Worm (Caenorhabditis elegans) whole organism, L1 larva: ENCODE measurements around the gene crn-6.

Experiments used
- F16B12.6 ChIP-seq: fragments of 150-350 bp; optimal IDR thresholded peaks from 2 replicates; lab custom pipeline; 2014; ENCODE audit warnings: missing biosample characterization, missing genetic modification characterization
- Y116A8C.19 ChIP-seq: sonication (generic microtip); optimal IDR thresholded peaks from 2 replicates; lab custom pipeline; 2016; ENCODE audit warnings: missing compliant biosample characterization, missing genetic modification characterization, borderline replicate concordance
- ama-1 ChIP-seq: fragments of 150-350 bp; optimal IDR thresholded peaks from 2 replicates; lab custom pipeline; 2014
- blmp-1 ChIP-seq: fragments of 150-350 bp; optimal IDR thresholded peaks from 2 replicates; lab custom pipeline; 2014; ENCODE audit warnings: missing biosample characterization, missing genetic modification characterization
- ceh-63 ChIP-seq: fragments of 200-800 bp; sonication (Bioruptor generic); optimal IDR thresholded peaks from 2 replicates; lab custom pipeline; 2018; ENCODE audit warnings: mild to moderate bottlenecking, missing genetic modification characterization, missing compliant biosample characterization
- ceh-8 ChIP-seq: fragments of 200-800 bp; sonication (Bioruptor generic); optimal IDR thresholded peaks from 2 replicates; lab custom pipeline; 2018; ENCODE audit warnings: mild to moderate bottlenecking, missing genetic modification characterization, moderate library complexity, missing compliant biosample characterization
- ceh-82 ChIP-seq, 3 experiments: fragments of 150-350 bp in 1 of 3; sonication (generic microtip) in 2 of 3; optimal IDR thresholded peaks; 2 replicates each; lab custom pipeline; 2014 to 2017; ENCODE audit warnings: missing biosample characterization in 3 of 3, missing genetic modification characterization in 3 of 3
- ceh-88 ChIP-seq: fragments of 200-800 bp; sonication (Bioruptor generic); IDR thresholded peaks from 2 replicates; pipeline ENCODE4 v1.3.6; 2022; ENCODE audit warnings: missing genetic modification characterization, missing compliant biosample characterization
- ces-1 ChIP-seq: fragments of 150-350 bp; optimal IDR thresholded peaks from 2 replicates; lab custom pipeline; 2014; ENCODE audit warnings: missing biosample characterization, missing genetic modification reagents, missing genetic modification characterization
- dpl-1 ChIP-seq, 3 experiments: fragments of 150-350 bp in 2 of 3; sonication (generic microtip) in 1 of 3; optimal IDR thresholded peaks; 2 replicates each; lab custom pipeline; 2014 to 2017; ENCODE audit warnings: missing biosample characterization in 3 of 3, missing genetic modification characterization in 3 of 3, missing genetic modification reagents in 3 of 3
- efl-1 ChIP-seq, 4 experiments: fragments of 150-350 bp; optimal IDR thresholded peaks in 3 of 4; peaks in 1 of 4; 1 replicate in 1 of 4; 2 replicates in 3 of 4; lab custom pipeline; 2014; ENCODE audit warnings: missing biosample characterization in 2 of 4, missing genetic modification characterization in 2 of 4, missing genetic modification reagents in 2 of 4
- elt-3 ChIP-seq, 6 experiments: fragments of 150-350 bp in 1 of 6; sonication (generic microtip); optimal IDR thresholded peaks; 2 replicates each; lab custom pipeline; 2017 to 2018; ENCODE audit warnings: missing biosample characterization in 6 of 6, missing genetic modification characterization in 6 of 6, inconsistent platforms in 1 of 6
- ets-5 ChIP-seq: fragments of 200-800 bp; sonication (Bioruptor generic); IDR thresholded peaks from 2 replicates; pipeline ENCODE4 v1.3.6; 2022; ENCODE audit warnings: missing genetic modification characterization, missing compliant biosample characterization
- fkh-10 ChIP-seq: sonication (generic microtip); optimal IDR thresholded peaks from 2 replicates; lab custom pipeline; 2017; ENCODE audit warnings: missing biosample characterization, missing genetic modification reagents, missing genetic modification characterization
- fkh-4 ChIP-seq: sonication (generic microtip); optimal IDR thresholded peaks from 2 replicates; lab custom pipeline; 2016; ENCODE audit warnings: missing compliant biosample characterization, missing genetic modification characterization, borderline replicate concordance
- fkh-8 ChIP-seq: sonication (generic microtip); optimal IDR thresholded peaks from 2 replicates; lab custom pipeline; 2016; ENCODE audit warnings: mild to moderate bottlenecking, missing genetic modification characterization, missing compliant biosample characterization
- fos-1 ChIP-seq: fragments of 150-350 bp; optimal IDR thresholded peaks from 2 replicates; lab custom pipeline; 2014; ENCODE audit warnings: missing biosample characterization, missing genetic modification characterization
- grh-1 ChIP-seq: fragments of 200-800 bp; sonication (Bioruptor generic); IDR thresholded peaks from 2 replicates; pipeline ENCODE4 v1.3.6; 2022; ENCODE audit warnings: missing genetic modification reagents, missing genetic modification characterization, missing compliant biosample characterization
- hlh-17 ChIP-seq: fragments of 200-800 bp; sonication (Bioruptor generic); optimal IDR thresholded peaks from 2 replicates; lab custom pipeline; 2018; ENCODE audit warnings: missing genetic modification characterization, mild to moderate bottlenecking, missing compliant biosample characterization, moderate library complexity, borderline replicate concordance
- irx-1 ChIP-seq: sonication (generic microtip); optimal IDR thresholded peaks from 2 replicates; lab custom pipeline; 2016; ENCODE audit warnings: missing genetic modification characterization, missing compliant biosample characterization
- lin-14 ChIP-seq: fragments of 200-800 bp; sonication (Bioruptor generic); optimal IDR thresholded peaks from 2 replicates; lab custom pipeline; 2018; ENCODE audit warnings: mild to moderate bottlenecking, missing genetic modification characterization, moderate library complexity, missing compliant biosample characterization
- lin-35 ChIP-seq, 2 experiments: fragments of 150-350 bp; optimal IDR thresholded peaks; 2 replicates each; lab custom pipeline; 2014; ENCODE audit warnings: missing biosample characterization in 2 of 2, missing genetic modification characterization in 2 of 2, missing genetic modification reagents in 2 of 2
- lin-39 ChIP-seq: fragments of 150-350 bp; optimal IDR thresholded peaks from 2 replicates; lab custom pipeline; 2014; ENCODE audit warnings: missing biosample characterization, missing genetic modification reagents, missing genetic modification characterization
- lir-3 ChIP-seq: sonication (generic microtip); optimal IDR thresholded peaks from 2 replicates; lab custom pipeline; 2016; ENCODE audit warnings: mild to moderate bottlenecking, missing genetic modification characterization, moderate library complexity, missing compliant biosample characterization; ENCODE audit not compliant: poor library complexity
- lsy-2 ChIP-seq, 2 experiments: fragments of 150-350 bp; optimal IDR thresholded peaks; 2 replicates each; lab custom pipeline; 2014; ENCODE audit warnings: missing biosample characterization in 2 of 2, missing genetic modification characterization in 2 of 2
- mdl-1 ChIP-seq, 2 experiments: fragments of 150-350 bp; optimal IDR thresholded peaks; 2 replicates each; lab custom pipeline; 2014 to 2017; ENCODE audit warnings: missing biosample characterization in 2 of 2, missing genetic modification characterization in 2 of 2, inconsistent platforms in 1 of 2
- mef-2 ChIP-seq: fragments of 150-350 bp; optimal IDR thresholded peaks from 2 replicates; lab custom pipeline; 2014; ENCODE audit warnings: missing biosample characterization, missing genetic modification characterization
- mep-1 ChIP-seq: fragments of 150-350 bp; optimal IDR thresholded peaks from 2 replicates; lab custom pipeline; 2014; ENCODE audit warnings: missing biosample characterization, missing genetic modification characterization
- nhr-11 ChIP-seq: fragments of 150-350 bp; optimal IDR thresholded peaks from 2 replicates; lab custom pipeline; 2014; ENCODE audit warnings: missing biosample characterization, missing genetic modification characterization
- nhr-12 ChIP-seq: sonication (generic microtip); optimal IDR thresholded peaks from 2 replicates; lab custom pipeline; 2017; ENCODE audit warnings: missing biosample characterization, missing genetic modification characterization
- nhr-19 ChIP-seq: fragments of 200-800 bp; sonication (Bioruptor generic); conservative IDR thresholded peaks from 2 replicates; pipeline ENCODE4 v1.3.6; 2022; ENCODE audit warnings: missing genetic modification characterization, missing compliant biosample characterization
- nhr-20 ChIP-seq: sonication (generic microtip); optimal IDR thresholded peaks from 2 replicates; lab custom pipeline; 2016; ENCODE audit warnings: mild to moderate bottlenecking, missing genetic modification characterization, missing compliant biosample characterization
- nhr-28 ChIP-seq: fragments of 150-350 bp; optimal IDR thresholded peaks from 2 replicates; lab custom pipeline; 2014; ENCODE audit warnings: missing biosample characterization, missing genetic modification characterization
- nhr-47 ChIP-seq: sonication (generic microtip); optimal IDR thresholded peaks from 2 replicates; lab custom pipeline; 2016; ENCODE audit warnings: mild to moderate bottlenecking, missing genetic modification characterization, moderate library complexity, missing compliant biosample characterization
- nhr-71 ChIP-seq: sonication (generic microtip); optimal IDR thresholded peaks from 2 replicates; lab custom pipeline; 2016; ENCODE audit warnings: mild to moderate bottlenecking, missing genetic modification characterization, moderate library complexity, missing compliant biosample characterization
- nhr-90 ChIP-seq: sonication (generic microtip); optimal IDR thresholded peaks from 2 replicates; lab custom pipeline; 2016; ENCODE audit warnings: mild to moderate bottlenecking, missing genetic modification characterization, missing compliant biosample characterization; ENCODE audit not compliant: poor library complexity
- pag-3 ChIP-seq: sonication (generic microtip); optimal IDR thresholded peaks from 2 replicates; lab custom pipeline; 2017; ENCODE audit warnings: missing genetic modification characterization, mild to moderate bottlenecking, missing compliant biosample characterization, antibody characterized with exemption, borderline replicate concordance; ENCODE audit not compliant: insufficient read depth
- pqm-1 ChIP-seq: sonication (generic microtip); optimal IDR thresholded peaks from 3 replicates; lab custom pipeline; 2017; ENCODE audit warnings: missing biosample characterization, missing genetic modification characterization
- rnt-1 ChIP-seq: sonication (generic microtip); optimal IDR thresholded peaks from 2 replicates; lab custom pipeline; 2016; ENCODE audit warnings: mild to moderate bottlenecking, missing genetic modification characterization, moderate library complexity, missing compliant biosample characterization
- skn-1 ChIP-seq: fragments of 150-350 bp; optimal IDR thresholded peaks from 2 replicates; lab custom pipeline; 2014; ENCODE audit warnings: missing biosample characterization, missing genetic modification characterization
- snu-23 ChIP-seq: sonication (generic microtip); optimal IDR thresholded peaks from 2 replicates; lab custom pipeline; 2016; ENCODE audit warnings: missing genetic modification characterization, missing compliant biosample characterization
- swsn-7 ChIP-seq: sonication (generic microtip); optimal IDR thresholded peaks from 2 replicates; lab custom pipeline; 2016; ENCODE audit warnings: missing genetic modification characterization, missing compliant biosample characterization
- tbx-2 ChIP-seq: sonication (generic microtip); optimal IDR thresholded peaks from 2 replicates; lab custom pipeline; 2016; ENCODE audit warnings: missing genetic modification characterization, missing compliant biosample characterization
- unc-130 ChIP-seq: fragments of 150-350 bp; optimal IDR thresholded peaks from 2 replicates; lab custom pipeline; 2017; ENCODE audit warnings: missing biosample characterization, missing genetic modification characterization, inconsistent platforms
- unc-62 ChIP-seq: fragments of 150-350 bp; optimal IDR thresholded peaks from 2 replicates; lab custom pipeline; 2014; ENCODE audit warnings: missing biosample characterization, missing genetic modification reagents, missing genetic modification characterization
- unc-86 ChIP-seq: sonication (generic microtip); optimal IDR thresholded peaks from 2 replicates; lab custom pipeline; 2016; ENCODE audit warnings: missing genetic modification characterization, missing compliant biosample characterization

Gene crn-6

ce11 chrIII:9390924-9391323 is 23.9 kb downstream of the crn-6 start:
- TF ChIP-seq F16B12.6 (tag; lab: Kevin White, UChicago) (peak; percentile 43), dpl-1 (GFP tag; optimal IDR thresholded peaks at IDR 0.05; lab: Kevin White, UChicago) (peak in 2 of 3 experiments; percentile 9 to 46), fos-1 (tag; lab: Kevin White, UChicago) (no peak), nhr-71 (tag; lab: Kevin White, UChicago) (peak; percentile 47), ama-1 (lab: Kevin White, UChicago) (no peak), snu-23 (GFP tag; lab: Kevin White, UChicago) (peak; percentile 10), lir-3 (tag; lab: Kevin White, UChicago) (no peak), swsn-7 (tag; lab: Kevin White, UChicago) (no peak), Y116A8C.19 (no peak), pqm-1 (tag; lab: Kevin White, UChicago) (no peak), efl-1 (optimal IDR thresholded peaks at IDR 0.05; lab: Kevin White, UChicago) (peak; percentile 3 to 35), efl-1 (GFP tag; optimal IDR thresholded peaks at IDR 0.05 in 1 of 2; lab: Kevin White, UChicago) (peak; percentile 41 to 84), nhr-47 (tag; lab: Kevin White, UChicago) (peak; percentile 17), lin-14 (GFP tag; lab: Kevin White, UChicago) (peak; percentile 77), pag-3 (tag; lab: Kevin White, UChicago) (peak; percentile 13), lin-39 (tag; lab: Kevin White, UChicago) (no peak), lsy-2 (tag; optimal IDR thresholded peaks at IDR 0.05; lab: Kevin White, UChicago) (peak; percentile 30 to 41), rnt-1 (tag; lab: Kevin White, UChicago) (peak; percentile 9), ceh-82 (tag; optimal IDR thresholded peaks at IDR 0.05; lab: Kevin White, UChicago) (peak in 1 of 3 experiments; percentile 0), ceh-63 (GFP tag; lab: Kevin White, UChicago) (no peak), blmp-1 (tag; lab: Kevin White, UChicago) (peak; percentile 70), hlh-17 (no peak), irx-1 (no peak), fkh-8 (peak; percentile 41), unc-86 (peak; percentile 1), nhr-19 (no peak), nhr-20 (tag; lab: Kevin White, UChicago) (no peak), unc-62 (GFP tag; lab: Kevin White, UChicago) (no peak), tbx-2 (tag; lab: Kevin White, UChicago) (no peak), ceh-88 (GFP tag; lab: Robert Waterston, UW) (no peak), mdl-1 (tag; optimal IDR thresholded peaks at IDR 0.05; lab: Kevin White, UChicago) (peak in 1 of 2 experiments; percentile 49), lin-35 (GFP tag; optimal IDR thresholded peaks at IDR 0.05; lab: Kevin White, UChicago) (peak; percentile 4 to 23), mep-1 (tag; lab: Kevin White, UChicago) (peak; percentile 18)
- TF ChIP-seq, all 84 proteins: peak for 17

- no peak for TF ChIP-seq lin-39 (tag; lab: Kevin White, UChicago)
- TF ChIP-seq pag-3 (tag; lab: Kevin White, UChicago), result no peak
- TF ChIP-seq fos-1 (tag; lab: Kevin White, UChicago), result no peak
- no peak for TF ChIP-seq nhr-20 (tag; lab: Kevin White, UChicago)
- TF ChIP-seq grh-1 (GFP tag; lab: Robert Waterston, UW), result no peak
- no peak for TF ChIP-seq fkh-10 (GFP tag; lab: Kevin White, UChicago)
- peak; percentile 4 for TF ChIP-seq irx-1
- TF ChIP-seq nhr-11 (tag; lab: Kevin White, UChicago), result no peak
- no peak for TF ChIP-seq ceh-63 (GFP tag; lab: Kevin White, UChicago)
- TF ChIP-seq mef-2 (tag; lab: Kevin White, UChicago), result no peak
- TF ChIP-seq rnt-1 (tag; lab: Kevin White, UChicago), result peak; percentile 57
- peak; percentile 56 to 72 for TF ChIP-seq lsy-2 (tag; optimal IDR thresholded peaks at IDR 0.05; lab: Kevin White, UChicago)
- no peak for TF ChIP-seq ets-5 (GFP tag; lab: Robert Waterston, UW)
- no peak for TF ChIP-seq fkh-4 (tag; lab: Kevin White, UChicago)
- peak; percentile 40 for TF ChIP-seq swsn-7 (tag; lab: Kevin White, UChicago)
- no peak for TF ChIP-seq nhr-28
- TF ChIP-seq ces-1 (GFP tag; lab: Kevin White, UChicago), result no peak
- TF ChIP-seq ceh-8, result no peak
- TF ChIP-seq Y116A8C.19, result no peak
- no peak for TF ChIP-seq hlh-17
- peak; percentile 49 for TF ChIP-seq nhr-19
- TF ChIP-seq nhr-90 (tag; lab: Kevin White, UChicago), result no peak
- TF ChIP-seq skn-1 (tag; lab: Kevin White, UChicago), result no peak
- TF ChIP-seq ama-1 (lab: Kevin White, UChicago), result no peak
- TF ChIP-seq lir-3 (tag; lab: Kevin White, UChicago), result no peak
- TF ChIP-seq elt-3 (tag; optimal IDR thresholded peaks at IDR 0.05; lab: Kevin White, UChicago), result no peak
- TF ChIP-seq blmp-1 (tag; lab: Kevin White, UChicago), result peak; percentile 52
- TF ChIP-seq nhr-12 (tag; lab: Kevin White, UChicago), result no peak
- peak; percentile 61 for TF ChIP-seq unc-130
- TF ChIP-seq F16B12.6 (tag; lab: Kevin White, UChicago), result peak; percentile 90
Observed at ce11 chrIII:9393114-9393780, 26.2 kb downstream of the crn-6 start, which contains the start of the genes gpr-2 and rgr-1. TSS of gene gpr-2 (minus strand) at chrIII:9393164. TSS of gene rgr-1 (plus strand) at chrIII:9393730.
